Worm (Caenorhabditis elegans): ENCODE data around the gene C24D10.49.

C24D10.49 gene

ce11 chrIV:5133791-5134370, 23.2 kb downstream of the C24D10.49 start:
- no peak for TF ChIP-seq hnd-1 (tag; optimal IDR thresholded peaks at IDR 0.05)
- TF ChIP-seq ama-1 (optimal IDR thresholded peaks at IDR 0.05), result no peak
- no peak for TF ChIP-seq F13C5.2 (tag; optimal IDR thresholded peaks at IDR 0.05)
- TF ChIP-seq hmbx-1 (tag; optimal IDR thresholded peaks at IDR 0.05), result no peak
- TF ChIP-seq tbx-11 (GFP tag; IDR thresholded peaks at IDR 0.05), result no peak
- no peak for TF ChIP-seq flt-1 (GFP tag; IDR thresholded peaks at IDR 0.05)

DNA sequence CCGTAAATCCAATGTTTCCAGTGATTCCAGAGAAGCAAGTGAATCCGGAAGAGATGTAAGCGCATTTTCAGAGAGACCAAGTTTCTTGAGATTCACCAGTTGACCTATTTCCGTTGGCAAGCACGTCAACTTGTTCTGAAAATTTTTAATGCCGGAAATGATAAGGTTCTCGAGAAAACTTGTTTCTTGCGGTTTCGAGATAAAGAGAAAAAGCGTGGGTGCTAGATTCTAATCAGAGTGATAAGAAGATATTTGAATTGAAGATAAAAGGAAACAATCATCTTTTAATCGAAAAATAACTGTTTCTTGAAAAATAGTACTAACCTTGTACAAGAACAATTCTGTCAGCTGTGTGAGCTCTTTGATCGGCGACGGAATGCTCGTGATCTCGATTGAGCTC, 25.3 kb downstream of the C24D10.49 start:
- TF ChIP-seq B0310.2 (tag; optimal IDR thresholded peaks at IDR 0.05), result no peak
- no peak for TF ChIP-seq flt-1 (GFP tag; IDR thresholded peaks at IDR 0.05)
- no peak for TF ChIP-seq hnd-1 (tag; optimal IDR thresholded peaks at IDR 0.05)
- no peak for TF ChIP-seq tbx-37 (GFP tag; conservative IDR thresholded peaks at IDR 0.05)
- TF ChIP-seq ama-1 (optimal IDR thresholded peaks at IDR 0.05), result no peak
- TF ChIP-seq ceh-36 (tag; optimal IDR thresholded peaks at IDR 0.05), result no peak
- no peak for TF ChIP-seq tbx-11 (GFP tag; IDR thresholded peaks at IDR 0.05)
- TF ChIP-seq sea-1 (GFP tag; conservative IDR thresholded peaks at IDR 0.05), result no peak
- TF ChIP-seq scrt-1 (GFP tag; IDR thresholded peaks at IDR 0.05), result no peak
- TF ChIP-seq hmbx-1 (tag; optimal IDR thresholded peaks at IDR 0.05), result no peak
- TF ChIP-seq aly-1 (tag; optimal IDR thresholded peaks at IDR 0.05), result no peak
- TF ChIP-seq tra-4 (tag; optimal IDR thresholded peaks at IDR 0.05), result no peak
- TF ChIP-seq F13C5.2 (tag; optimal IDR thresholded peaks at IDR 0.05), result no peak
- TF ChIP-seq hmg-4 (GFP tag; optimal IDR thresholded peaks at IDR 0.05), result no peak
- no peak for TF ChIP-seq ceh-13 (GFP tag; optimal IDR thresholded peaks at IDR 0.05)
- TF ChIP-seq pes-1 (GFP tag; IDR thresholded peaks at IDR 0.05), result no peak
- TF ChIP-seq ets-7 (tag; optimal IDR thresholded peaks at IDR 0.05), result no peak

DNA sequence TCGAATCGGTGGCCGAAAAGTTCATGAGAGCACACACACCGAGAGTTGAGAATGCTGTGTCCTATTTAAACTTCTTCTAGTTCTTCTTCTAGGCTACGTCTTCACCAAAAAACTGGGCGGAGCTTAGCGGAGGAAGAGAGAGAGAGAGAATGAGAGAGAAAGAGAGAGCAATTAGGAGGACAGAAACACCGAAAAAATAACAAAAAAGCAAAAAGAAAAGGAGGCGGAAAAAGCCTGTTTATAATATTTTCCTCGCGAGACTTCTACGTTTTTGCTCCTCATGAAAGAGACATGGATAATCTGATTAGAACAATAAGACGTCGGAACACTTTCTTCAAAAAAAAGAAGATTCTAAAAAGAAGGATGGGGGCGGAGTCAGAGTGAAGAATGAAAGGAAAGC, 35.1 kb downstream of the C24D10.49 start, which contains the start of gene tkr-3:
tkr-3 (minus strand) TSS at position 101 of the 400 bp plus-strand sequence.
- TF ChIP-seq tra-4 (tag; optimal IDR thresholded peaks at IDR 0.05), result no peak
- no peak for TF ChIP-seq ets-7 (tag; optimal IDR thresholded peaks at IDR 0.05)
- TF ChIP-seq ceh-36 (tag; optimal IDR thresholded peaks at IDR 0.05), result no peak
- TF ChIP-seq tbx-11 (GFP tag; IDR thresholded peaks at IDR 0.05), result no peak
- no peak for TF ChIP-seq aly-1 (tag; optimal IDR thresholded peaks at IDR 0.05)
- no peak for TF ChIP-seq ama-1 (optimal IDR thresholded peaks at IDR 0.05)
- no peak for TF ChIP-seq hnd-1 (tag; optimal IDR thresholded peaks at IDR 0.05)
- no peak for TF ChIP-seq tbx-37 (GFP tag; conservative IDR thresholded peaks at IDR 0.05)
- no peak for TF ChIP-seq ceh-13 (GFP tag; optimal IDR thresholded peaks at IDR 0.05)
- TF ChIP-seq flt-1 (GFP tag; IDR thresholded peaks at IDR 0.05), result no peak
- TF ChIP-seq hmg-4 (GFP tag; optimal IDR thresholded peaks at IDR 0.05), result no peak
- no peak for TF ChIP-seq F13C5.2 (tag; optimal IDR thresholded peaks at IDR 0.05)
- no peak for TF ChIP-seq B0310.2 (tag; optimal IDR thresholded peaks at IDR 0.05)
- no peak for TF ChIP-seq sea-1 (GFP tag; conservative IDR thresholded peaks at IDR 0.05)
- TF ChIP-seq pes-1 (GFP tag; IDR thresholded peaks at IDR 0.05), result no peak
- TF ChIP-seq scrt-1 (GFP tag; IDR thresholded peaks at IDR 0.05), result no peak
- no peak for TF ChIP-seq hmbx-1 (tag; optimal IDR thresholded peaks at IDR 0.05)

- TF ChIP-seq pes-1 (GFP tag; IDR thresholded peaks at IDR 0.05) (no peak), scrt-1 (GFP tag; IDR thresholded peaks at IDR 0.05) (no peak), flt-1 (GFP tag; IDR thresholded peaks at IDR 0.05) (no peak), ets-7 (tag; optimal IDR thresholded peaks at IDR 0.05) (no peak), hnd-1 (tag; optimal IDR thresholded peaks at IDR 0.05) (no peak), ama-1 (optimal IDR thresholded peaks at IDR 0.05) (no peak), F13C5.2 (tag; optimal IDR thresholded peaks at IDR 0.05) (no peak), B0310.2 (tag; optimal IDR thresholded peaks at IDR 0.05) (no peak), tbx-37 (GFP tag; conservative IDR thresholded peaks at IDR 0.05) (no peak), sea-1 (GFP tag; conservative IDR thresholded peaks at IDR 0.05) (no peak), aly-1 (tag; optimal IDR thresholded peaks at IDR 0.05) (no peak), hmbx-1 (tag; optimal IDR thresholded peaks at IDR 0.05) (no peak), ceh-36 (tag; optimal IDR thresholded peaks at IDR 0.05) (no peak), ceh-13 (GFP tag; optimal IDR thresholded peaks at IDR 0.05) (no peak)
These were observed 45.6 kb downstream of the C24D10.49 start, which contains the start of gene AC7.3 for ce11 chrIV:5111533-5111932. TSS of gene AC7.3 (plus strand) at chrIV:5111833.

DNA sequence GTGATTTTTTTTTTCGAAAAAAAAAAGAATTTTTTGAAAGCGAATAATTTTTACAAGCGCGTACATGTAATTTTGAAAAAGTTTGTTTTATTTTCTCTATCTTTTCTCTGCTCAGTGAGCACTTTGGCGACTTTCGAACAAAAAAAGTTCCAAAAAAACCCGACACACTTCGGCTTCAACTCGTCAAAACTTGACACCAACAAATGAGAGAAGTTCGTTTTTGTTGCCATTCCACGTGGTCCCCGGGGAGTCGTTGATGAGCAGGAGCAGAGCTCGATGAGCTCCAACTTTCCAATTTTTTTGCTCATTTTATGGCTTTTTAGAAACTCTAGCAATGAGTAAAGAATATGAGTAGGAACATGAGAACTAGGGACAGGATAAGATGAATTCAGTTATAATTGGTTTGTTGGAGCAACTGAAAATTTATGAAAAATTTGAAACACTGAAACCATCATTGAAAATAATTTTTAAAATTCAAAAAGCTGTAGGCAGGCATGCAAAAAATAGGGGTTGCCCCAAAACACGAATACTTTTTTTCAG, 46.7 kb downstream of the C24D10.49 start:
- TF ChIP-seq tra-4 (tag; optimal IDR thresholded peaks at IDR 0.05) (no peak), hnd-1 (tag; optimal IDR thresholded peaks at IDR 0.05) (no peak), ama-1 (optimal IDR thresholded peaks at IDR 0.05) (no peak), B0310.2 (tag; optimal IDR thresholded peaks at IDR 0.05) (no peak), ceh-36 (tag; optimal IDR thresholded peaks at IDR 0.05) (no peak), hmg-4 (GFP tag; optimal IDR thresholded peaks at IDR 0.05) (no peak), flt-1 (GFP tag; IDR thresholded peaks at IDR 0.05) (no peak), sea-1 (GFP tag; conservative IDR thresholded peaks at IDR 0.05) (no peak)

ce11 chrIV:5109943-5110342, 47.2 kb downstream of the C24D10.49 start:
- TF ChIP-seq F13C5.2 (tag; optimal IDR thresholded peaks at IDR 0.05) (no peak), flt-1 (GFP tag; IDR thresholded peaks at IDR 0.05) (no peak), tbx-37 (GFP tag; conservative IDR thresholded peaks at IDR 0.05) (no peak), ceh-13 (GFP tag; optimal IDR thresholded peaks at IDR 0.05) (no peak), hmbx-1 (tag; optimal IDR thresholded peaks at IDR 0.05) (no peak), ama-1 (optimal IDR thresholded peaks at IDR 0.05) (no peak), B0310.2 (tag; optimal IDR thresholded peaks at IDR 0.05) (no peak), hnd-1 (tag; optimal IDR thresholded peaks at IDR 0.05) (no peak), ceh-36 (tag; optimal IDR thresholded peaks at IDR 0.05) (no peak), hmg-4 (GFP tag; optimal IDR thresholded peaks at IDR 0.05) (no peak), scrt-1 (GFP tag; IDR thresholded peaks at IDR 0.05) (no peak), tra-4 (tag; optimal IDR thresholded peaks at IDR 0.05) (no peak), tbx-11 (GFP tag; IDR thresholded peaks at IDR 0.05) (no peak), ets-7 (tag; optimal IDR thresholded peaks at IDR 0.05) (no peak), aly-1 (tag; optimal IDR thresholded peaks at IDR 0.05) (no peak), pes-1 (GFP tag; IDR thresholded peaks at IDR 0.05) (no peak), sea-1 (GFP tag; conservative IDR thresholded peaks at IDR 0.05) (no peak)

- TF ChIP-seq scrt-1 (GFP tag; IDR thresholded peaks at IDR 0.05) (no peak), hnd-1 (tag; optimal IDR thresholded peaks at IDR 0.05) (no peak), tra-4 (tag; optimal IDR thresholded peaks at IDR 0.05) (no peak), flt-1 (GFP tag; IDR thresholded peaks at IDR 0.05) (no peak), hmbx-1 (tag; optimal IDR thresholded peaks at IDR 0.05) (no peak), tbx-11 (GFP tag; IDR thresholded peaks at IDR 0.05) (no peak), ets-7 (tag; optimal IDR thresholded peaks at IDR 0.05) (no peak), pes-1 (GFP tag; IDR thresholded peaks at IDR 0.05) (no peak), tbx-37 (GFP tag; conservative IDR thresholded peaks at IDR 0.05) (no peak), B0310.2 (tag; optimal IDR thresholded peaks at IDR 0.05) (no peak), ceh-13 (GFP tag; optimal IDR thresholded peaks at IDR 0.05) (no peak), ama-1 (optimal IDR thresholded peaks at IDR 0.05) (no peak), F13C5.2 (tag; optimal IDR thresholded peaks at IDR 0.05) (no peak), ceh-36 (tag; optimal IDR thresholded peaks at IDR 0.05) (no peak), hmg-4 (GFP tag; optimal IDR thresholded peaks at IDR 0.05) (no peak), aly-1 (tag; optimal IDR thresholded peaks at IDR 0.05) (no peak), sea-1 (GFP tag; conservative IDR thresholded peaks at IDR 0.05) (no peak)
These were observed 48.2 kb downstream of the C24D10.49 start for ce11 chrIV:5108971-5109370.

All from whole organism, early embryonic.